Fruit fly (Drosophila melanogaster): ENCODE data around the gene mtg.
A peak's percentile ranks its signal among the peaks of the same experiment; 100 is the strongest.

Gene mtg

DNA sequence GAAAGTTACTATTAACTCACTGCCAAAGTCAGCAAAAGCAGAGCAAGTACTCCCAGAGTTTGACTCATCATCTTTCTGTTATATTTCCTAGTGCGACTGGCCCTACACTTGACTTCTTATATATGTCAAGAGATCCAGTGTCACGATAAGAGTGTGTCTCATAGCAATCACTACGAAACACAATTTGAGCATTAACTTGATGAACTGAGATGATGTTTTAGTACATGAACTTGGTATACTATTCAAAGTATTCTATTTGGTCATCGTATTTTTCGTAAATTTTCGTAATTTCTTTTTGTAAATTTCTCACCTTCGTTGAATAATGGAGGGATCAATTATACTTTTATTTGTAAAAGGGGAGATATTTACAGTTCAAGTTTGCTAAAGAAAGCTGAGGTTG lies 40.2 kb downstream of the mtg start, which contains the start of gene CG11672:
Gene CG11672, minus strand, starts transcription at position 101 of the 400 bp plus-strand sequence.
- TF ChIP-seq rn (GFP tag; IDR thresholded peaks at IDR 0.05): no peak
- no peak for TF ChIP-seq CG34367 (tag; optimal IDR thresholded peaks at IDR 0.05)

DNA sequence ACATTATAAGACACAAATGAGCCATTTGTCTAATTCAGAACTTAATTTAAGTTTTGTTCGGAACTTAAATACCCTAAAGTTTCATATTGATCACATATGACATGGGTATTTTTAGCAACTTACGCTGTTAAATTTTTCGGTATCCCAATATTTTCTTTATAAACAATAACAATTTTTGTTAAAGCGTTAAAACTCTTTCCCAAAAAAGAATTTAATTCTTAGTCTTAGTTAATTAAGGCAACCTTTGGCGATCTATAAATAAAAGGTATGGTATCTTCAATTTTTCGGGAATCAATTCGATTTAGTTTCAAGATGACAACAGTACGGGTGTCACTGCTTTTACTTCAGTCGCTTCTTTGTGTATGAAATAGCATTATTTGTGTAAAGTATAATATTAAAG lies 40.6 kb downstream of the mtg start, which contains the start of gene CG31464:
Gene CG31464, plus strand, starts transcription at position 301 of the 400 bp plus-strand sequence.
- TF ChIP-seq CG15710 (tag; optimal IDR thresholded peaks at IDR 0.05) (no peak), CG8301 (tag; optimal IDR thresholded peaks at IDR 0.05) (no peak), gl (tag; optimal IDR thresholded peaks at IDR 0.05) (no peak), CG32121 (GFP tag; IDR thresholded peaks at IDR 0.05) (no peak), rn (GFP tag; IDR thresholded peaks at IDR 0.05) (no peak), Pif1B (GFP tag; optimal IDR thresholded peaks at IDR 0.05) (no peak), Snoo (tag; optimal IDR thresholded peaks at IDR 0.05) (no peak), Pif1A (GFP tag; optimal IDR thresholded peaks at IDR 0.05) (no peak), CG9948 (tag; optimal IDR thresholded peaks at IDR 0.05) (no peak)

DNA sequence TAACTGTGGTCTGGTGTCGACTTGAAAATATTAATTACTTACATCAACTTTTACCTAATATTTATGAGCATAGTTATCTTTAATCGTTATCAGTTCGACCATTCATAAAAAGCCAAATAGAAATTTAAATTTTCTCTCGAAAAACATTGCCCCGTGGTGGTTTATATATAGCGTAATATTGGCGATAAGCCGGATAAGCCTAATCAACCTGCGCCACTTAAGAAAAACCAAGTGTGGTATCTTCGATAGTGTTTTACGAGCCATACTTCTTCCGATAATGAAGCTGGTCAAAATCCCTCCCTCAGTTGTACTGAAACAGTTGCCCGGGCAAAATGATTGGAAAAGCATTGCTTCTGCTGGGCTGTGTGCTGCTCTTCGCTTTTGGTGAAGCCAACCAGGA lies 41.7 kb downstream of the mtg start, which contains the start of gene CG31463:
Gene CG31463, plus strand, starts transcription at position 302 of the 400 bp plus-strand sequence.
- no peak for TF ChIP-seq CG13204 (GFP tag; optimal IDR thresholded peaks at IDR 0.05)
- no peak for TF ChIP-seq CG12605 (GFP tag; IDR thresholded peaks at IDR 0.05)
- no peak for TF ChIP-seq Snoo (tag; optimal IDR thresholded peaks at IDR 0.05)
- TF ChIP-seq CG14655 (GFP tag; optimal IDR thresholded peaks at IDR 0.05): no peak

DNA sequence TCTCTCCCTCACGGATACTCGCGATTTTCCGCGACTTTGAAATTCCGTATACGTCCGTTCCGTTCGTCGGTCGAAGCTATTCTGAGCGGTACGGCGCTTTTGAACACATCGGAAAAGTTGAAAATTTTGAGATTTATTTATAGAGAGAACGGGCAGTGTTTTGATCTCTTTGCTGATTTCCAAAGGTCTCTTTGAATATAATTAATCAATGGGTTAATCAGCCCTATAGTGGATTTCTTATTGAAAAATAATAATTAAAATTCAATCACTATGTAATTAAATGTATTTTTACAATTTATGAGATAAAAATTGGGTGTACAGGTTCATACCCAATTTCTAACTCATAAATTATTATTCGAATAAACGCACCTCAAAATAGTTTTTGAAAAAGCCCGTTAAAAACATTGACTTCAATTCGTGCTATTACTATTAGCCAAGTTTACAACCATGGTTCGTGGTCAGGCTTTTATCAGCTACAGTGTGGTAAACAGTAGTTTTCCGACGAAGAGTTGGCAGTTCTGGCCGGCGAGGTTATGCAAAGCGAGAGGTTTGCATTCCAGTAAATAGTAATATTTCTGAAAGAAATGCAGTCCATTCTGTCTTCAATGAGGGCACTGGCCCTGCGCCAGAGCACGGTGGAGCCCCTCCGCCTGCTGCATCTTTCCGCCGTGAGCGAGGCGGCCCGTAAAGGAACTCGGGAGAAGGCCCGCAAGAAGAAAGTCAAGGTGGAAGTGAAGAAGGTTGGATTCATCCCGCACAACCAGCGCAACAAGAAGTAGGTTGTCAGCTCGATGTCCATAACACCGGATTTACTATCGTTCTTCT lies 50.8 kb downstream of the mtg start, which contains the start of the genes CG9626 and mRpL1:
Gene CG9626, minus strand, starts transcription at position 51 of the 825 bp plus-strand sequence.
Gene mRpL1, plus strand, starts transcription at position 513 of the 825 bp plus-strand sequence.
- TF ChIP-seq CG4496 (GFP tag; IDR thresholded peaks at IDR 0.05): peak; percentile 53; the same call in 2 of the 3 replicates
- no peak for TF ChIP-seq CG10348 (GFP tag; IDR thresholded peaks at IDR 0.05)

DNA sequence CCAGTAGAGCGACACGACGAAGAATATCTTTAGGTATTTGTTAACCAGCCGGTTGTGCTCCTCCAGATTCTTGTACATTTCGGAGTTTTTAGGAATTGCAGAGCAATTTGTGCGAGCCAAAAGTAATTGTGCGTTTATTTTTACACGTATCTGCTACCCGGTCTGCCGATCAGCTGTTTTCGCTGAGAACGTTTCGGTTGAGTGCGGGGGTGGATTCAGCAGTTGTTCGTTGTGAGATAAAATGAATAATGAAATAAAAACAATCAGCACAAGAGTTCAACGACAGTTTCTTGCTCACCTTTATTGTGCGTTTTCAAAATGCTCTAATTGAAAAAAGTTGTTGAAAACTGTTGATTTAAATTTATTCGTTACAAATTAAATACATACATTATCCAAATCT lies 53.6 kb downstream of the mtg start, which contains the start of gene nac:
Gene nac, minus strand, starts transcription at position 176 of the 400 bp plus-strand sequence.
- TF ChIP-seq fd96Ca (GFP tag; IDR thresholded peaks at IDR 0.05) (no peak), CG14655 (GFP tag; optimal IDR thresholded peaks at IDR 0.05) (no peak), CG32121 (GFP tag; IDR thresholded peaks at IDR 0.05) (peak; percentile 32; the same call in 1 of the 2 replicates), EcR (GFP tag; optimal IDR thresholded peaks at IDR 0.05) (peak; percentile 25), Pif1A (GFP tag; optimal IDR thresholded peaks at IDR 0.05) (no peak), D1 (tag; optimal IDR thresholded peaks at IDR 0.05) (peak; percentile 37), CG9948 (tag; optimal IDR thresholded peaks at IDR 0.05) (no peak), CG15710 (tag; optimal IDR thresholded peaks at IDR 0.05) (no peak), Pif1B (GFP tag; optimal IDR thresholded peaks at IDR 0.05) (no peak), Ets98B (GFP tag; IDR thresholded peaks at IDR 0.05) (peak; percentile 7; the same call in 1 of the 2 replicates)

DNA sequence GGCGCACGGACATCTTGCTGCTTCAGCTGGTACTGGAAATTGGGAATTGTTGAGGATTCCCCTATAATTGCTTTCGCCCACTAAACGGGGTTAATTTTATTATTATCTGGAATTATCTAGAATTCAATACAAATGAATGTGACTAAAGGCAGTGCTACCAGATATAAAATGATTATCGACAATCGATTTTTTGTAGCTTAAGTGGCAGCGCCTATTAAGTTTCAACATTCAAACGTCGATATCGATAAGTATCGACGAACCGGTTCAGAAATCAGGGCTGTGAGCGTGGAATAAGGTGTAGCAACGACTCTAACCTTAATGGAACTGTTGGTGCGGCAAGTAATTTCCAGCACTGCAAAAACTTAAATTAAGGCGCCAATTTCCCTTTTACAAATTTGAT lies 54.8 kb downstream of the mtg start, which contains the start of gene Sgt1:
Gene Sgt1, minus strand, starts transcription at position 165 of the 400 bp plus-strand sequence.
- 0 out of 2 replicates have a peak, but pooled peaks have one; percentile 11 for TF ChIP-seq CG32121 (GFP tag; IDR thresholded peaks at IDR 0.05)
- no peak for TF ChIP-seq CG4496 (GFP tag; IDR thresholded peaks at IDR 0.05)
- TF ChIP-seq Pif1B (GFP tag; optimal IDR thresholded peaks at IDR 0.05): no peak
- TF ChIP-seq CG15710 (tag; optimal IDR thresholded peaks at IDR 0.05): no peak
- no peak for TF ChIP-seq CG14655 (GFP tag; optimal IDR thresholded peaks at IDR 0.05)
- no peak for TF ChIP-seq CG12605 (GFP tag; IDR thresholded peaks at IDR 0.05)
- no peak for TF ChIP-seq EcR (GFP tag; optimal IDR thresholded peaks at IDR 0.05)

DNA sequence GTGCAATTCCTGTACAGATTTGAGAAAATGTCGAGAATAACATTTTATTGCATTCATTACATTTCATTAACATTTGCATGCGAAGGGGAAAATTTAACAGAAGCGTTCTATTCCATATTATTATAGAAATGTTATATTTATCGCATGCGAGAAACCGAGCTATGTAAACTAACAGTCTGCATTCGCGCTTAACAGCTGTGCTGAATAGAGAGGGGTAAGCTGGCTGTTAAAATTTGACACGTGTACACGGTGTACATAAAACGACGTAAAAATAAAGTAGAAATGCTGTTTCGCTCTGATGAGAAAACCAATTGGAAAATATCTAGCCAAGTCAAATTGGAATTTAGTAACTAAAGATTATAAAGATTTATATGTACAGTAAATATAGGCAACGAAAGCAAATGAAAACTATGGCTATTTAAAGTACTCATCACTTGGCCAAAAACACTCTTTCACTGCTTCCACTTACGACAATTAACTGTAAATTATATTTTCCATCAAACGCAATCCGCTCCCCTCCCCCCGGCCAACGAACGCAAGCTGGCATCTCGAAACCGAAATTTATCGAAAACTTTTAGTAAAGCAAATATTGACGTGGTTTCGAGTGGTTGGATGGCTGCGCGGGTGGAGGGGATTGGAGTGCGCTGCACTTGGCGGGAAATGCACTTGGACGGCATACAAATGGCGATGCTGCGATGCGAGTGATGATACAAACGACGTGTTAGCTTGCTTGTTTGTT lies 56.1 kb downstream of the mtg start:
- TF ChIP-seq CG4496 (GFP tag; IDR thresholded peaks at IDR 0.05) (no peak), Ets98B (GFP tag; IDR thresholded peaks at IDR 0.05) (no peak), CG8159 (tag; optimal IDR thresholded peaks at IDR 0.05) (no peak), Snoo (tag; optimal IDR thresholded peaks at IDR 0.05) (no peak), CG32121 (GFP tag; IDR thresholded peaks at IDR 0.05) (no peak), CG9948 (tag; optimal IDR thresholded peaks at IDR 0.05) (no peak), Pif1A (GFP tag; optimal IDR thresholded peaks at IDR 0.05) (no peak), rn (GFP tag; IDR thresholded peaks at IDR 0.05) (no peak), Pif1B (GFP tag; optimal IDR thresholded peaks at IDR 0.05) (no peak), CG8301 (tag; optimal IDR thresholded peaks at IDR 0.05) (no peak), fd96Ca (GFP tag; IDR thresholded peaks at IDR 0.05) (no peak), CG13204 (GFP tag; optimal IDR thresholded peaks at IDR 0.05) (no peak), CG17806 (tag; optimal IDR thresholded peaks at IDR 0.05) (no peak)

All from whole organism, pupa.